Worm (Caenorhabditis elegans) whole organism, mixed stage, embryonic: ENCODE data around the gene tmem-184.

Source experiments
- lin-13 ChIP-seq: fragments of 150-350 bp; optimal IDR thresholded peaks from 2 replicates; lab custom pipeline; 2014; ENCODE audit warnings: missing biosample characterization, missing genetic modification characterization
- lsy-2 ChIP-seq: fragments of 150-350 bp; optimal IDR thresholded peaks from 2 replicates; lab custom pipeline; 2014; ENCODE audit warnings: missing biosample characterization, missing genetic modification characterization
- mab-5 ChIP-seq: fragments of 150-350 bp; optimal IDR thresholded peaks from 2 replicates; lab custom pipeline; 2014; ENCODE audit warnings: missing biosample characterization, missing genetic modification characterization
- sem-2 ChIP-seq: fragments of 200-800 bp; sonication (Bioruptor generic); optimal IDR thresholded peaks from 2 replicates; lab custom pipeline; 2018; ENCODE audit warnings: mild to moderate bottlenecking, missing genetic modification characterization, missing compliant biosample characterization
- unc-120 ChIP-seq: sonication (generic microtip); optimal IDR thresholded peaks from 2 replicates; lab custom pipeline; 2017; ENCODE audit warnings: missing genetic modification characterization, missing compliant biosample characterization; ENCODE audit not compliant: poor library complexity, severe bottlenecking
- unc-62 ChIP-seq: fragments of 150-350 bp; optimal IDR thresholded peaks from 2 replicates; lab custom pipeline; 2014; ENCODE audit warnings: missing biosample characterization, missing genetic modification reagents, missing genetic modification characterization
- ztf-11 ChIP-seq: fragments of 150-350 bp; optimal IDR thresholded peaks from 2 replicates; lab custom pipeline; 2014; ENCODE audit warnings: missing biosample characterization, missing genetic modification characterization

DNA sequence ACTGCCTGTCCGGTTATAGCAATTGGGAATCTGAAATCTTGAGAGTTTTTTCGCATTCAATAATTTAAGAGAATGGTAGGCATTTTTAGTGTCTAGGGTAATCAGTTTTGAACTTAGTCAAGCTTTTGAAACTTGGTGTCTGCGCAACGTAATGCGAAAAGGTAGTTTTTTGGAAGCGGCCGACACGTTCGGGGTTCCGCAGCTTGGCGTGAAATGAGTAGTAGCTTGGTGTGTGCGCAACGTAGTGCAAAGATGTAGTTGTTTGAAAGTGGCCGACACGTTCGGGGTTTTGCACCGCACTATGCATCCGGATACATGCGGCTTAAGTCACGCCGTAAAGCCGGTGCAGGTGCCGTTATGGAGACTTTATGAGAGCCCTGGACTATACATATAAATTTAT lies 29.6 kb upstream of the tmem-184 start:
- TF ChIP-seq unc-62 = no peak
- no peak for TF ChIP-seq mab-5 (tag; lab: Kevin White, UChicago)
- no peak for TF ChIP-seq ztf-11 (tag; lab: Kevin White, UChicago)
- no peak for TF ChIP-seq lsy-2
- TF ChIP-seq unc-120 = no peak
- TF ChIP-seq lin-13 = no peak
- TF ChIP-seq sem-2 (GFP tag; lab: Kevin White, UChicago) = no peak
